Fruit fly (Drosophila melanogaster) whole organism, embryonic: ENCODE measurements around the gene CG4291.

Experiments used
- Atf-2 ChIP-seq: fragments of 200-800 bp; sonication (Bioruptor generic); optimal IDR thresholded peaks from 2 replicates; lab custom pipeline; 2016; ENCODE audit warnings: missing biosample characterization, missing genetic modification characterization
- Atf6 ChIP-seq: fragments of 200-800 bp; sonication (Bioruptor generic); IDR thresholded peaks from 2 replicates; pipeline ENCODE4 v1.3.6; 2022; ENCODE audit warnings: missing biosample characterization, missing genetic modification characterization
- BtbVII ChIP-seq: fragments of 200-800 bp; sonication (Bioruptor generic); optimal IDR thresholded peaks from 3 replicates; lab custom pipeline; 2017; ENCODE audit warnings: missing biosample characterization, mild to moderate bottlenecking, missing genetic modification characterization
- CG10267 ChIP-seq: fragments of 200-800 bp; sonication (Bioruptor generic); optimal IDR thresholded peaks from 2 replicates; lab custom pipeline; 2018; ENCODE audit warnings: missing biosample characterization, mild to moderate bottlenecking, missing genetic modification characterization, moderate library complexity
- CG14050 ChIP-seq: fragments of 200-800 bp; sonication (Bioruptor generic); IDR thresholded peaks from 3 replicates; pipeline ENCODE4 v1.3.6; 2022; ENCODE audit warnings: missing biosample characterization, missing genetic modification characterization
- CG15011 ChIP-seq: fragments of 200-800 bp; sonication (Bioruptor generic); optimal IDR thresholded peaks from 3 replicates; lab custom pipeline; 2018; ENCODE audit warnings: missing biosample characterization, mild to moderate bottlenecking, missing genetic modification characterization
- CG16863 ChIP-seq: fragments of 200-800 bp; sonication (Bioruptor generic); optimal IDR thresholded peaks from 3 replicates; lab custom pipeline; 2016; ENCODE audit warnings: missing biosample characterization, missing genetic modification characterization
- CG1792 ChIP-seq: fragments of 200-800 bp; sonication (Bioruptor generic); optimal IDR thresholded peaks from 2 replicates; lab custom pipeline; 2016; ENCODE audit warnings: missing biosample characterization, missing genetic modification characterization
- CG2875 ChIP-seq: fragments of 200-800 bp; sonication (Bioruptor generic); optimal IDR thresholded peaks from 2 replicates; lab custom pipeline; 2017; ENCODE audit warnings: missing biosample characterization, mild to moderate bottlenecking, missing genetic modification characterization, missing genetic modification reagents
- CG3407 ChIP-seq: fragments of 200-800 bp; sonication (Bioruptor generic); optimal IDR thresholded peaks from 2 replicates; lab custom pipeline; 2018; ENCODE audit warnings: missing biosample characterization, mild to moderate bottlenecking, missing genetic modification characterization
- CG34376 ChIP-seq: fragments of 200-800 bp; sonication (Bioruptor generic); optimal IDR thresholded peaks from 2 replicates; lab custom pipeline; 2018; ENCODE audit warnings: missing biosample characterization, mild to moderate bottlenecking, missing genetic modification characterization
- CG4730 ChIP-seq: fragments of 200-800 bp; sonication (Bioruptor generic); IDR thresholded peaks from 2 replicates; pipeline ENCODE4 v1.3.6; 2022; ENCODE audit warnings: missing biosample characterization, missing genetic modification characterization
- CG5953 ChIP-seq: fragments of 200-800 bp; sonication (Bioruptor generic); IDR thresholded peaks from 2 replicates; pipeline ENCODE4 v1.3.6; 2022; ENCODE audit warnings: missing biosample characterization, missing genetic modification characterization
- CG6683 ChIP-seq: fragments of 200-800 bp; sonication (Bioruptor generic); optimal IDR thresholded peaks from 2 replicates; lab custom pipeline; 2017; ENCODE audit warnings: missing biosample characterization, mild to moderate bottlenecking, missing genetic modification characterization, missing genetic modification reagents
- CG6689 ChIP-seq: fragments of 200-800 bp; sonication (Bioruptor generic); IDR thresholded peaks from 2 replicates; pipeline ENCODE4 v1.3.6; 2022; ENCODE audit warnings: missing biosample characterization, missing genetic modification characterization
- CG6854 ChIP-seq: fragments of 200-800 bp; sonication (Bioruptor generic); optimal IDR thresholded peaks from 3 replicates; lab custom pipeline; 2017; ENCODE audit warnings: missing biosample characterization, mild to moderate bottlenecking, missing genetic modification characterization
- CG7556 ChIP-seq: fragments of 200-800 bp; sonication (Bioruptor generic); optimal IDR thresholded peaks from 2 replicates; lab custom pipeline; 2017; ENCODE audit warnings: missing biosample characterization, mild to moderate bottlenecking, missing genetic modification characterization
- CG8388 ChIP-seq: fragments of 200-800 bp; sonication (Bioruptor generic); optimal IDR thresholded peaks from 2 replicates; lab custom pipeline; 2019; ENCODE audit warnings: missing biosample characterization, mild to moderate bottlenecking, missing genetic modification characterization, moderate library complexity
- CG9437 ChIP-seq: fragments of 200-800 bp; sonication (Bioruptor generic); optimal IDR thresholded peaks from 2 replicates; lab custom pipeline; 2018; ENCODE audit warnings: missing biosample characterization, mild to moderate bottlenecking, missing genetic modification characterization
- CG9932 ChIP-seq: fragments of 200-800 bp; sonication (Bioruptor generic); IDR thresholded peaks from 2 replicates; pipeline ENCODE4 v1.3.6; 2022; ENCODE audit warnings: missing biosample characterization, missing genetic modification characterization
- Chrac-16 ChIP-seq: fragments of 200-800 bp; sonication (Bioruptor generic); optimal IDR thresholded peaks from 3 replicates; lab custom pipeline; 2016; ENCODE audit warnings: missing biosample characterization, missing genetic modification characterization
- D19A ChIP-seq: fragments of 200-800 bp; optimal IDR thresholded peaks from 3 replicates; lab custom pipeline; 2019; ENCODE audit warnings: missing biosample characterization, mild to moderate bottlenecking, missing genetic modification characterization, moderate library complexity
- Dbx ChIP-seq: fragments of 200-800 bp; sonication (Bioruptor generic); IDR thresholded peaks from 3 replicates; pipeline ENCODE4 v1.3.6; 2022; ENCODE audit warnings: missing biosample characterization, missing genetic modification characterization
- Drgx ChIP-seq: fragments of 200-800 bp; sonication (Bioruptor generic); IDR thresholded peaks from 2 replicates; pipeline ENCODE4 v1.3.6; 2022; ENCODE audit warnings: missing biosample characterization, missing genetic modification characterization
- ERR ChIP-seq: fragments of 200-800 bp; sonication (Bioruptor generic); optimal IDR thresholded peaks from 2 replicates; lab custom pipeline; 2016; ENCODE audit warnings: missing biosample characterization, missing genetic modification characterization
- Ets97D ChIP-seq: fragments of 200-800 bp; sonication (Bioruptor generic); optimal IDR thresholded peaks from 3 replicates; lab custom pipeline; 2016; ENCODE audit warnings: missing biosample characterization, missing genetic modification characterization
- Fer2 ChIP-seq: fragments of 200-800 bp; sonication (Bioruptor generic); optimal IDR thresholded peaks from 2 replicates; lab custom pipeline; 2018; ENCODE audit warnings: missing biosample characterization, mild to moderate bottlenecking, missing genetic modification characterization, moderate library complexity
- GATAe ChIP-seq: fragments of 200-800 bp; sonication (Bioruptor generic); conservative IDR thresholded peaks from 2 replicates; pipeline ENCODE4 v1.3.6; 2022; ENCODE audit warnings: missing biosample characterization, missing genetic modification characterization
- Gug ChIP-seq: fragments of 200-800 bp; sonication (Bioruptor generic); IDR thresholded peaks from 4 replicates; pipeline ENCODE4 v1.3.6; 2022; ENCODE audit warnings: missing biosample characterization, missing genetic modification characterization
- NfI ChIP-seq: fragments of 200-800 bp; sonication (Bioruptor generic); optimal IDR thresholded peaks from 3 replicates; lab custom pipeline; 2018; ENCODE audit warnings: missing biosample characterization, mild to moderate bottlenecking, missing genetic modification characterization, moderate library complexity
- Opbp ChIP-seq: fragments of 200-800 bp; sonication (Bioruptor generic); IDR thresholded peaks from 3 replicates; pipeline ENCODE4 v1.3.6; 2022; ENCODE audit warnings: missing biosample characterization, missing genetic modification characterization; ENCODE audit not compliant: partially characterized antibody
- Spps ChIP-seq: fragments of 200-800 bp; sonication (Bioruptor generic); optimal IDR thresholded peaks from 2 replicates; lab custom pipeline; 2018; ENCODE audit warnings: missing biosample characterization, mild to moderate bottlenecking, missing genetic modification characterization
- chm ChIP-seq: fragments of 200-800 bp; sonication (Bioruptor generic); IDR thresholded peaks from 2 replicates; pipeline ENCODE4 v1.3.6; 2022; ENCODE audit warnings: missing biosample characterization, missing genetic modification characterization
- cwo ChIP-seq: fragments of 200-800 bp; sonication (Bioruptor generic); optimal IDR thresholded peaks from 3 replicates; lab custom pipeline; 2017; ENCODE audit warnings: missing biosample characterization, missing genetic modification characterization, mild to moderate bottlenecking, moderate library complexity, missing genetic modification reagents
- dysf ChIP-seq: fragments of 200-800 bp; sonication (Bioruptor generic); IDR thresholded peaks from 3 replicates; pipeline ENCODE4 v1.3.6; 2022; ENCODE audit warnings: missing biosample characterization, missing genetic modification characterization
- eyg ChIP-seq: fragments of 200-800 bp; sonication (Bioruptor generic); optimal IDR thresholded peaks from 3 replicates; lab custom pipeline; 2016; ENCODE audit warnings: missing biosample characterization, missing genetic modification characterization
- fu2 ChIP-seq: fragments of 200-800 bp; sonication (Bioruptor generic); optimal IDR thresholded peaks from 2 replicates; lab custom pipeline; 2016; ENCODE audit warnings: missing biosample characterization, missing genetic modification characterization
- grau ChIP-seq: fragments of 200-800 bp; optimal IDR thresholded peaks from 3 replicates; lab custom pipeline; 2019; ENCODE audit warnings: missing biosample characterization, mild to moderate bottlenecking, missing genetic modification characterization, moderate library complexity
- hbn ChIP-seq: fragments of 200-800 bp; sonication (Bioruptor generic); IDR thresholded peaks from 2 replicates; pipeline ENCODE4 v1.3.6; 2022; ENCODE audit warnings: missing biosample characterization, missing genetic modification characterization; ENCODE audit not compliant: partially characterized antibody
- ind ChIP-seq: fragments of 200-800 bp; sonication (Bioruptor generic); optimal IDR thresholded peaks from 3 replicates; lab custom pipeline; 2016; ENCODE audit warnings: missing biosample characterization, missing genetic modification characterization
- ken ChIP-seq: fragments of 200-800 bp; sonication (Bioruptor generic); IDR thresholded peaks from 3 replicates; pipeline ENCODE4 v1.3.6; 2022; ENCODE audit warnings: missing biosample characterization, missing genetic modification characterization
- nerfin-1 ChIP-seq: fragments of 200-800 bp; sonication (Bioruptor generic); optimal IDR thresholded peaks from 3 replicates; lab custom pipeline; 2019; ENCODE audit warnings: missing biosample characterization, mild to moderate bottlenecking, missing genetic modification characterization, moderate library complexity
- onecut ChIP-seq: fragments of 200-800 bp; sonication (Bioruptor generic); IDR thresholded peaks from 2 replicates; pipeline ENCODE4 v1.3.6; 2022; ENCODE audit warnings: missing biosample characterization, missing genetic modification characterization
- seq ChIP-seq: fragments of 200-800 bp; sonication (Bioruptor generic); IDR thresholded peaks from 2 replicates; pipeline ENCODE4 v1.3.6; 2022; ENCODE audit warnings: missing biosample characterization, missing genetic modification characterization
- stc ChIP-seq: fragments of 200-800 bp; sonication (Bioruptor generic); IDR thresholded peaks from 2 replicates; pipeline ENCODE4 v1.3.6; 2022; ENCODE audit warnings: missing biosample characterization, missing genetic modification characterization
- tio ChIP-seq: fragments of 200-800 bp; sonication (Bioruptor generic); optimal IDR thresholded peaks from 2 replicates; lab custom pipeline; 2017; ENCODE audit warnings: missing biosample characterization, missing genetic modification characterization, inconsistent platforms
- tup ChIP-seq: fragments of 200-800 bp; sonication (Bioruptor generic); optimal IDR thresholded peaks from 2 replicates; lab custom pipeline; 2016; ENCODE audit warnings: missing biosample characterization, mild to moderate bottlenecking, missing genetic modification characterization, moderate library complexity
- unpg ChIP-seq: fragments of 200-800 bp; sonication (Bioruptor generic); optimal IDR thresholded peaks from 3 replicates; lab custom pipeline; 2018; ENCODE audit warnings: missing biosample characterization, mild to moderate bottlenecking, missing genetic modification characterization, moderate library complexity
- zen2 ChIP-seq: fragments of 200-800 bp; sonication (Bioruptor generic); IDR thresholded peaks from 3 replicates; pipeline ENCODE4 v1.3.6; 2022; ENCODE audit warnings: missing biosample characterization, missing genetic modification characterization; ENCODE audit not compliant: partially characterized antibody

Gene CG4291

dm6 chr2L:870749-871418 is 18.4 kb upstream of the CG4291 start (continued):
- TF ChIP-seq CG15011 (GFP tag; lab: Kevin White, UChicago) = peak; percentile 64
- TF ChIP-seq Atf-2 (GFP tag; lab: Kevin White, UChicago) = peak; percentile 71
- TF ChIP-seq Opbp = peak; percentile 43; the same call in 1 of the 3 replicates
- TF ChIP-seq Dbx (GFP tag; lab: Robert Waterston, UW) = peak; percentile 63; the same call in 2 of the 3 replicates
- TF ChIP-seq Gug = peak; percentile 71
- no peak for TF ChIP-seq CG6854 (GFP tag; lab: Kevin White, UChicago)
- TF ChIP-seq CG34376 = no peak
- peak; percentile 79 for TF ChIP-seq onecut (GFP tag; lab: Robert Waterston, UW)
- peak; percentile 53 for TF ChIP-seq Fer2 (tag; lab: Kevin White, UChicago)
- TF ChIP-seq tio (GFP tag; lab: Kevin White, UChicago) = no peak
- no peak for TF ChIP-seq CG6683 (GFP tag; lab: Kevin White, UChicago)
- peak; percentile 69 for TF ChIP-seq CG16863 (GFP tag; lab: Kevin White, UChicago)
- TF ChIP-seq stc (GFP tag; lab: Robert Waterston, UW) = peak; percentile 68
- TF ChIP-seq Atf6 (GFP tag; lab: Robert Waterston, UW) = peak; percentile 70
- TF ChIP-seq GATAe (GFP tag; lab: Robert Waterston, UW) = no peak
- peak; percentile 44 for TF ChIP-seq CG3407
- TF ChIP-seq eyg = peak; percentile 9
- peak; percentile 76 for TF ChIP-seq dysf
- TF ChIP-seq BtbVII (GFP tag; lab: Kevin White, UChicago) = peak; percentile 67
- TF ChIP-seq zen2 (GFP tag; lab: Robert Waterston, UW) = no peak
- TF ChIP-seq nerfin-1 (tag; lab: Kevin White, UChicago) = peak; percentile 85
- no peak for TF ChIP-seq hbn (GFP tag; lab: Robert Waterston, UW)
- peak; percentile 24; the same call in 2 of the 3 replicates for TF ChIP-seq CG14050
- TF ChIP-seq D19A (tag; lab: Kevin White, UChicago) = peak; percentile 30
- TF ChIP-seq tup (GFP tag; lab: Kevin White, UChicago) = peak; percentile 68
- peak; percentile 61 for TF ChIP-seq NfI (GFP tag; lab: Kevin White, UChicago)
- TF ChIP-seq Drgx (GFP tag; lab: Robert Waterston, UW) = peak; percentile 53
- TF ChIP-seq CG10267 (tag; lab: Kevin White, UChicago) = peak; percentile 29
- TF ChIP-seq ind (GFP tag; lab: Kevin White, UChicago) = peak; percentile 78
- peak; percentile 78 for TF ChIP-seq CG9932
- TF ChIP-seq CG8388 (GFP tag; lab: Kevin White, UChicago) = peak; percentile 35
- peak; percentile 27 for TF ChIP-seq CG2875 (GFP tag; lab: Kevin White, UChicago)
- TF ChIP-seq CG4730 = peak; percentile 26; the same call in 1 of the 2 replicates
- peak; percentile 64 for TF ChIP-seq fu2 (GFP tag; lab: Kevin White, UChicago)
- peak; percentile 65 for TF ChIP-seq Ets97D
- TF ChIP-seq CG6689 (GFP tag; lab: Robert Waterston, UW) = peak; percentile 81
- TF ChIP-seq ERR = peak; percentile 12
- peak; percentile 61 for TF ChIP-seq CG7556 (GFP tag; lab: Kevin White, UChicago)
- TF ChIP-seq seq (GFP tag; lab: Robert Waterston, UW) = peak; percentile 47; the same call in 1 of the 2 replicates
- TF ChIP-seq Spps = no peak
- TF ChIP-seq ken = peak; percentile 71
- no peak for TF ChIP-seq CG1792 (GFP tag; lab: Kevin White, UChicago)
- no peak for TF ChIP-seq CG5953 (GFP tag; lab: Robert Waterston, UW)
- peak; percentile 62 for TF ChIP-seq cwo (GFP tag; lab: Kevin White, UChicago)
- TF ChIP-seq chm = peak; percentile 79
- peak; percentile 71 for TF ChIP-seq unpg (GFP tag; lab: Kevin White, UChicago)
- peak; percentile 66 for TF ChIP-seq Chrac-16 (GFP tag; lab: Kevin White, UChicago)
- TF ChIP-seq grau (tag; lab: Kevin White, UChicago) = peak; percentile 68
- peak; percentile 75 for TF ChIP-seq CG9437 (GFP tag; lab: Kevin White, UChicago)
